Worm (Caenorhabditis elegans) whole organism, L2 larva: ENCODE measurements around the gene glb-20.

Experiments
- C34F6.9 ChIP-seq: fragments of 150-350 bp; optimal IDR thresholded peaks from 2 replicates; lab custom pipeline; 2014; ENCODE audit warnings: missing biosample characterization, missing genetic modification characterization
- F13H6.1 ChIP-seq: sonication (generic microtip); optimal IDR thresholded peaks from 2 replicates; lab custom pipeline; 2016; ENCODE audit warnings: missing genetic modification characterization, missing compliant biosample characterization
- R02D3.7 ChIP-seq: fragments of 150-350 bp; optimal IDR thresholded peaks from 2 replicates; lab custom pipeline; 2014; ENCODE audit warnings: missing biosample characterization, missing genetic modification characterization
- Y55F3AM.14 ChIP-seq: fragments of 200-800 bp; sonication (Bioruptor generic); optimal IDR thresholded peaks from 2 replicates; lab custom pipeline; 2018; ENCODE audit warnings: mild to moderate bottlenecking, missing genetic modification characterization, missing compliant biosample characterization
- ZK546.5 ChIP-seq: sonication (generic microtip); optimal IDR thresholded peaks from 2 replicates; lab custom pipeline; 2017; ENCODE audit warnings: missing biosample characterization, missing genetic modification characterization
- alr-1 ChIP-seq: fragments of 150-350 bp; optimal IDR thresholded peaks from 2 replicates; lab custom pipeline; 2014; ENCODE audit warnings: missing biosample characterization, missing genetic modification characterization
- aly-2 ChIP-seq: fragments of 150-350 bp; optimal IDR thresholded peaks from 2 replicates; lab custom pipeline; 2014; ENCODE audit warnings: missing biosample characterization, missing genetic modification characterization
- blmp-1 ChIP-seq: sonication (generic microtip); optimal IDR thresholded peaks from 2 replicates; lab custom pipeline; 2017; ENCODE audit warnings: missing genetic modification characterization, mild to moderate bottlenecking, missing compliant biosample characterization, antibody characterized with exemption, moderate library complexity; ENCODE audit not compliant: insufficient read depth
- ceh-16 ChIP-seq: fragments of 150-350 bp; optimal IDR thresholded peaks from 2 replicates; lab custom pipeline; 2014; ENCODE audit warnings: missing biosample characterization, missing genetic modification characterization
- ceh-82 ChIP-seq: fragments of 150-350 bp; optimal IDR thresholded peaks from 2 replicates; lab custom pipeline; 2014; ENCODE audit warnings: missing biosample characterization, missing genetic modification characterization
- crh-2 ChIP-seq: sonication (generic microtip); optimal IDR thresholded peaks from 2 replicates; lab custom pipeline; 2017; ENCODE audit warnings: missing biosample characterization, missing genetic modification characterization
- egl-27 ChIP-seq: sonication (generic microtip); optimal IDR thresholded peaks from 3 replicates; lab custom pipeline; 2017; ENCODE audit warnings: missing biosample characterization, missing genetic modification reagents, missing genetic modification characterization
- elt-1 ChIP-seq: fragments of 150-350 bp; optimal IDR thresholded peaks from 2 replicates; lab custom pipeline; 2014; ENCODE audit warnings: missing biosample characterization, missing genetic modification characterization
- elt-3 ChIP-seq: sonication (generic microtip); optimal IDR thresholded peaks from 2 replicates; lab custom pipeline; 2017; ENCODE audit warnings: missing biosample characterization, missing genetic modification characterization
- fos-1 ChIP-seq: fragments of 150-350 bp; optimal IDR thresholded peaks from 2 replicates; lab custom pipeline; 2014; ENCODE audit warnings: missing biosample characterization, missing genetic modification characterization
- gmeb-1 ChIP-seq: fragments of 150-350 bp; optimal IDR thresholded peaks from 2 replicates; lab custom pipeline; 2014; ENCODE audit warnings: missing biosample characterization, missing genetic modification characterization
- lin-11 ChIP-seq: fragments of 150-350 bp; sonication (generic microtip); optimal IDR thresholded peaks from 2 replicates; lab custom pipeline; 2014; ENCODE audit warnings: missing biosample characterization, missing genetic modification characterization, inconsistent platforms, mixed read lengths
- lin-13 ChIP-seq: fragments of 150-350 bp; optimal IDR thresholded peaks from 2 replicates; lab custom pipeline; 2014; ENCODE audit warnings: missing biosample characterization, missing genetic modification reagents, missing genetic modification characterization
- lin-39 ChIP-seq: fragments of 150-350 bp; optimal IDR thresholded peaks from 2 replicates; lab custom pipeline; 2014; ENCODE audit warnings: missing biosample characterization, missing genetic modification reagents, missing genetic modification characterization
- lsy-2 ChIP-seq, 2 experiments: fragments of 150-350 bp in 1 of 2; sonication (generic microtip) in 1 of 2; optimal IDR thresholded peaks; 2 replicates each; lab custom pipeline; 2014 to 2017; ENCODE audit warnings: missing biosample characterization in 2 of 2, missing genetic modification characterization in 2 of 2
- mab-5 ChIP-seq: fragments of 150-350 bp; optimal IDR thresholded peaks from 2 replicates; lab custom pipeline; 2014; ENCODE audit warnings: missing biosample characterization, missing genetic modification characterization
- mbf-1 ChIP-seq: sonication (generic microtip); optimal IDR thresholded peaks from 2 replicates; lab custom pipeline; 2017; ENCODE audit warnings: missing biosample characterization, missing genetic modification characterization
- mdl-1 ChIP-seq, 2 experiments: fragments of 150-350 bp in 1 of 2; sonication (generic microtip) in 1 of 2; optimal IDR thresholded peaks; 2 replicates each; lab custom pipeline; 2017; ENCODE audit warnings: missing biosample characterization in 2 of 2, missing genetic modification characterization in 2 of 2
- nhr-11 ChIP-seq: fragments of 150-350 bp; optimal IDR thresholded peaks from 2 replicates; lab custom pipeline; 2014; ENCODE audit warnings: missing biosample characterization, missing genetic modification characterization
- nhr-12 ChIP-seq: fragments of 150-350 bp; optimal IDR thresholded peaks from 2 replicates; lab custom pipeline; 2014; ENCODE audit warnings: missing biosample characterization, missing genetic modification characterization
- nhr-129 ChIP-seq: fragments of 150-350 bp; optimal IDR thresholded peaks from 2 replicates; lab custom pipeline; 2014; ENCODE audit warnings: missing biosample characterization, missing genetic modification characterization
- nhr-21 ChIP-seq: fragments of 150-350 bp; optimal IDR thresholded peaks from 2 replicates; lab custom pipeline; 2014; ENCODE audit warnings: missing biosample characterization, missing genetic modification characterization
- nhr-23 ChIP-seq: fragments of 150-350 bp; optimal IDR thresholded peaks from 2 replicates; lab custom pipeline; 2014; ENCODE audit warnings: missing biosample characterization, missing genetic modification reagents, missing genetic modification characterization
- nhr-237 ChIP-seq: fragments of 150-350 bp; optimal IDR thresholded peaks from 2 replicates; lab custom pipeline; 2014; ENCODE audit warnings: missing biosample characterization, missing genetic modification characterization
- nhr-25 ChIP-seq: fragments of 150-350 bp; sonication (generic microtip); optimal IDR thresholded peaks from 3 replicates; lab custom pipeline; 2014; ENCODE audit warnings: missing biosample characterization, missing genetic modification characterization
- nhr-6 ChIP-seq: fragments of 150-350 bp; optimal IDR thresholded peaks from 2 replicates; lab custom pipeline; 2014; ENCODE audit warnings: missing biosample characterization, missing genetic modification characterization
- sem-4 ChIP-seq: fragments of 150-350 bp; optimal IDR thresholded peaks from 2 replicates; lab custom pipeline; 2014; ENCODE audit warnings: missing biosample characterization, missing genetic modification reagents, missing genetic modification characterization
- skn-1 ChIP-seq: sonication (generic microtip); optimal IDR thresholded peaks from 2 replicates; lab custom pipeline; 2017; ENCODE audit warnings: missing biosample characterization, missing genetic modification characterization
- sma-3 ChIP-seq: sonication (generic microtip); optimal IDR thresholded peaks from 2 replicates; lab custom pipeline; 2016; ENCODE audit warnings: missing genetic modification reagents, missing genetic modification characterization, missing compliant biosample characterization
- sma-9 ChIP-seq, 2 experiments: fragments of 150-350 bp in 1 of 2; sonication (generic microtip) in 1 of 2; optimal IDR thresholded peaks; 2 replicates each; lab custom pipeline; 2014 to 2016; ENCODE audit warnings: missing genetic modification characterization in 2 of 2, mild to moderate bottlenecking in 1 of 2, missing biosample characterization in 1 of 2, missing compliant biosample characterization in 1 of 2, missing genetic modification reagents in 1 of 2, moderate library complexity in 1 of 2
- snpc-4 ChIP-seq: fragments of 150-350 bp; optimal IDR thresholded peaks from 2 replicates; lab custom pipeline; 2014; ENCODE audit warnings: missing biosample characterization, missing genetic modification characterization
- unc-55 ChIP-seq: fragments of 150-350 bp; sonication (generic microtip); optimal IDR thresholded peaks from 3 replicates; lab custom pipeline; 2014; ENCODE audit warnings: missing biosample characterization, missing genetic modification reagents, missing genetic modification characterization
- zag-1 ChIP-seq: fragments of 150-350 bp; optimal IDR thresholded peaks from 2 replicates; lab custom pipeline; 2014; ENCODE audit warnings: missing biosample characterization, missing genetic modification characterization

glb-20 gene

ce11 chrX:13527347-13528092, 28.4 kb downstream of the glb-20 start, which contains the start of gene pab-2:
TSS of gene pab-2 (minus strand) at chrX:13527415.
- TF ChIP-seq sem-4 (tag; lab: Kevin White, UChicago) (peak; percentile 45), nhr-23 (tag; lab: Kevin White, UChicago) (no peak), nhr-12 (tag; lab: Kevin White, UChicago) (no peak), fos-1 (tag; lab: Kevin White, UChicago) (peak; percentile 89), lin-39 (tag; lab: Kevin White, UChicago) (no peak), nhr-25 (tag; lab: Kevin White, UChicago) (peak; percentile 55), zag-1 (tag; lab: Kevin White, UChicago) (peak; percentile 81), mab-5 (peak; percentile 74), lin-13 (GFP tag; lab: Kevin White, UChicago) (peak; percentile 25), sma-3 (GFP tag; lab: Kevin White, UChicago) (peak; percentile 82), F13H6.1 (tag; lab: Kevin White, UChicago) (peak; percentile 92), lsy-2 (tag; optimal IDR thresholded peaks at IDR 0.05; lab: Kevin White, UChicago) (peak; percentile 4 to 70), aly-2 (tag; lab: Kevin White, UChicago) (no peak), mbf-1 (tag; lab: Kevin White, UChicago) (no peak), nhr-21 (tag; lab: Kevin White, UChicago) (peak; percentile 81), lin-11 (tag; lab: Kevin White, UChicago) (peak; percentile 43), ceh-82 (tag; lab: Kevin White, UChicago) (peak; percentile 36), C34F6.9 (peak; percentile 77), ceh-16 (tag; lab: Kevin White, UChicago) (peak; percentile 45), ZK546.5 (tag; lab: Kevin White, UChicago) (no peak), gmeb-1 (tag; lab: Kevin White, UChicago) (peak; percentile 53), egl-27 (tag; lab: Kevin White, UChicago) (peak; percentile 77), nhr-237 (tag; lab: Kevin White, UChicago) (no peak), mdl-1 (tag; optimal IDR thresholded peaks at IDR 0.05; lab: Kevin White, UChicago) (peak; percentile 59 to 70), elt-1 (tag; lab: Kevin White, UChicago) (peak; percentile 12), sma-9 (GFP tag; optimal IDR thresholded peaks at IDR 0.05; lab: Kevin White, UChicago) (peak; percentile 87), sma-9 (tag; optimal IDR thresholded peaks at IDR 0.05; lab: Kevin White, UChicago) (no peak), crh-2 (tag; lab: Kevin White, UChicago) (peak; percentile 83), skn-1 (tag; lab: Kevin White, UChicago) (no peak), nhr-11 (no peak), nhr-6 (peak; percentile 43), nhr-129 (peak; percentile 79), alr-1 (no peak), unc-55 (peak; percentile 81), Y55F3AM.14 (peak; percentile 73), elt-3 (no peak), blmp-1 (peak; percentile 54), snpc-4 (tag; lab: Kevin White, UChicago) (peak; percentile 61)

- TF ChIP-seq sma-9 (GFP tag; optimal IDR thresholded peaks at IDR 0.05; lab: Kevin White, UChicago) (peak; percentile 32), sma-9 (tag; optimal IDR thresholded peaks at IDR 0.05; lab: Kevin White, UChicago) (no peak), lsy-2 (tag; optimal IDR thresholded peaks at IDR 0.05; lab: Kevin White, UChicago) (peak in 1 of 2 experiments; percentile 8), R02D3.7 (tag; lab: Kevin White, UChicago) (no peak)
Observed at ce11 chrX:13526219-13527218, 29.4 kb downstream of the glb-20 start.
